Fruit fly (Drosophila melanogaster) whole organism, wandering third instar larva: Measurements from ENCODE around the gene CG15262.
A peak's percentile ranks its signal among the peaks of the same experiment; 100 is the strongest.

Source experiments
- Abd-B ChIP-seq: fragments of >200 bp; optimal IDR thresholded peaks from 2 replicates; lab custom pipeline; 2017; ENCODE audit warnings: missing biosample characterization, missing genetic modification characterization
- CG32264 ChIP-seq: fragments of 200-800 bp; sonication (Bioruptor generic); optimal IDR thresholded peaks from 2 replicates; lab custom pipeline; 2016; ENCODE audit warnings: missing biosample characterization, missing genetic modification characterization
- CG9705 ChIP-seq: fragments of 200-800 bp; sonication (Bioruptor generic); optimal IDR thresholded peaks from 2 replicates; lab custom pipeline; 2018; ENCODE audit warnings: missing biosample characterization, mild to moderate bottlenecking, missing genetic modification characterization
- CrebA ChIP-seq: fragments of 200-800 bp; sonication (Bioruptor generic); optimal IDR thresholded peaks from 2 replicates; lab custom pipeline; 2016; ENCODE audit warnings: missing biosample characterization, mild to moderate bottlenecking, missing genetic modification characterization, borderline replicate concordance
- Dfd ChIP-seq: fragments of >200 bp; optimal IDR thresholded peaks from 2 replicates; lab custom pipeline; 2017; ENCODE audit warnings: missing biosample characterization, missing genetic modification characterization
- GATAd ChIP-seq: sonication (Bioruptor generic); optimal IDR thresholded peaks from 2 replicates; lab custom pipeline; 2016; ENCODE audit warnings: missing biosample characterization, missing genetic modification characterization
- HLH106 ChIP-seq: fragments of 200-800 bp; optimal IDR thresholded peaks from 3 replicates; lab custom pipeline; 2019; ENCODE audit warnings: missing biosample characterization, mild to moderate bottlenecking, missing genetic modification characterization, moderate library complexity
- Hnf4 ChIP-seq: fragments of 200-800 bp; sonication (Bioruptor generic); optimal IDR thresholded peaks from 2 replicates; lab custom pipeline; 2016; ENCODE audit warnings: missing biosample characterization, mild to moderate bottlenecking, missing genetic modification characterization
- Hr78 ChIP-seq: fragments of >200 bp; optimal IDR thresholded peaks from 2 replicates; lab custom pipeline; 2017; ENCODE audit warnings: missing biosample characterization, missing genetic modification characterization
- Hr83 ChIP-seq: fragments of 200-300 bp; sonication (Bioruptor generic); optimal IDR thresholded peaks from 2 replicates; lab custom pipeline; 2016; ENCODE audit warnings: missing biosample characterization, mild to moderate bottlenecking, missing genetic modification characterization, moderate library complexity; ENCODE audit not compliant: poor library complexity, severe bottlenecking
- Jra ChIP-seq: sonication (Bioruptor generic); optimal IDR thresholded peaks from 2 replicates; lab custom pipeline; 2016; ENCODE audit warnings: missing biosample characterization, missing genetic modification characterization
- Mio ChIP-seq: sonication (Bioruptor generic); optimal IDR thresholded peaks from 2 replicates; lab custom pipeline; 2016; ENCODE audit warnings: missing biosample characterization, missing genetic modification characterization
- Myc ChIP-seq: fragments of >200 bp; optimal IDR thresholded peaks from 2 replicates; lab custom pipeline; 2017
- N ChIP-seq: fragments of >200 bp; optimal IDR thresholded peaks from 2 replicates; lab custom pipeline; 2018; ENCODE audit warnings: missing biosample characterization, missing external identifiers, missing genetic modification characterization
- OdsH ChIP-seq: fragments of 200-800 bp; sonication (Bioruptor generic); optimal IDR thresholded peaks from 2 replicates; lab custom pipeline; 2016; ENCODE audit warnings: missing biosample characterization, mild to moderate bottlenecking, missing genetic modification characterization
- Sp1 ChIP-seq: fragments of 200-800 bp; sonication (Bioruptor generic); optimal IDR thresholded peaks from 3 replicates; lab custom pipeline; 2019; ENCODE audit warnings: missing biosample characterization, mild to moderate bottlenecking, missing genetic modification characterization, moderate library complexity
- brk ChIP-seq: fragments of 200-800 bp; sonication (Bioruptor generic); optimal IDR thresholded peaks from 2 replicates; lab custom pipeline; 2016; ENCODE audit warnings: missing biosample characterization, mild to moderate bottlenecking, missing genetic modification characterization
- dl ChIP-seq, 2 experiments: fragments of 175-275, 200-275 bp in 1 of 2; fragments of 200-275 bp in 1 of 2; sonication (Bioruptor generic); optimal IDR thresholded peaks; lab custom pipeline; 2018; ENCODE audit warnings: mild to moderate bottlenecking in 2 of 2, missing biosample characterization in 2 of 2, missing genetic modification characterization in 2 of 2, moderate library complexity in 2 of 2; ENCODE audit not compliant: partially characterized antibody in 2 of 2, insufficient read depth in 1 of 2
- dmrt93B ChIP-seq: fragments of 200-800 bp; sonication (Bioruptor generic); optimal IDR thresholded peaks from 2 replicates; lab custom pipeline; 2018; ENCODE audit warnings: missing biosample characterization, mild to moderate bottlenecking, missing genetic modification characterization
- dsf ChIP-seq: sonication (Bioruptor generic); optimal IDR thresholded peaks from 2 replicates; lab custom pipeline; 2016; ENCODE audit warnings: missing biosample characterization, missing genetic modification characterization, borderline replicate concordance
- ey ChIP-seq: fragments of 200-800 bp; sonication (Bioruptor generic); optimal IDR thresholded peaks from 2 replicates; lab custom pipeline; 2016; ENCODE audit warnings: missing biosample characterization, missing genetic modification characterization
- foxo ChIP-seq, 2 experiments: fragments of 200-800 bp; sonication (Bioruptor generic); optimal IDR thresholded peaks; 2 replicates in 1 of 2; 3 replicates in 1 of 2; lab custom pipeline; 2016 to 2017; ENCODE audit warnings: missing biosample characterization in 2 of 2, missing genetic modification characterization in 2 of 2
- fru ChIP-seq: fragments of 200-800 bp; sonication (Bioruptor generic); optimal IDR thresholded peaks from 3 replicates; lab custom pipeline; 2016; ENCODE audit warnings: missing biosample characterization, mild to moderate bottlenecking, missing genetic modification characterization
- jim ChIP-seq: fragments of 175-275, 200-325 bp; sonication (Bioruptor generic); optimal IDR thresholded peaks from 2 replicates; lab custom pipeline; 2016; ENCODE audit warnings: missing biosample characterization, mild to moderate bottlenecking, missing genetic modification characterization
- lola ChIP-seq: fragments of >200 bp; optimal IDR thresholded peaks from 2 replicates; lab custom pipeline; 2017; ENCODE audit warnings: missing biosample characterization, missing genetic modification characterization
- pan ChIP-seq: fragments of >200 bp; optimal IDR thresholded peaks from 2 replicates; lab custom pipeline; 2017
- psq ChIP-seq: fragments of 200-800 bp; sonication (Bioruptor generic); optimal IDR thresholded peaks from 3 replicates; lab custom pipeline; 2017; ENCODE audit warnings: missing biosample characterization, mild to moderate bottlenecking, missing genetic modification characterization, moderate library complexity
- rgr ChIP-seq: fragments of 200-800 bp; sonication (Bioruptor generic); optimal IDR thresholded peaks from 3 replicates; lab custom pipeline; 2016; ENCODE audit warnings: missing biosample characterization, mild to moderate bottlenecking, missing genetic modification characterization
- sv ChIP-seq: fragments of 200-800 bp; sonication (Bioruptor generic); optimal IDR thresholded peaks from 3 replicates; lab custom pipeline; 2016; ENCODE audit warnings: missing biosample characterization, missing genetic modification characterization
- tai ChIP-seq: sonication (Bioruptor generic); optimal IDR thresholded peaks from 2 replicates; lab custom pipeline; 2016; ENCODE audit warnings: missing biosample characterization, missing genetic modification characterization
- woc ChIP-seq: sonication (Bioruptor generic); optimal IDR thresholded peaks from 2 replicates; lab custom pipeline; 2016; ENCODE audit warnings: missing biosample characterization, mild to moderate bottlenecking, missing genetic modification characterization

The CG15262 gene

DNA sequence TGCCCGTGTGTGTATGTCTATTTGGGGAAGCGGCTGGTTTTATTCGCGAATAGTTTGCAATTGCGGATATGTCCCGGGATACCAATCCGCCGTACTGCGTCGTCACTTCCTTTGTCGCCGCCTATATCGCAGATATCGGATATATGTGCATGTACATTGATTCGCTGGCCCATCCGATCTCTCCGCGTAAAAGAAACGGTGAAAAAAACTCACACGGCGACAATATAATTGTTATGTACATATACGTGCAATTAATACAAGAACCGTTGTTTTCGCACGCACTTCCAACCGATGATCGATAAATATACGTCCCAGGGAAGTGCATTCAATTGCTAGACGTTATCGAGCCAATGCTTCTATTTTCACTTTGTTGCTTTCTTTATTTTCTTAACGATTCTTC lies 26.3 kb upstream of the CG15262 start:
- no peak for TF ChIP-seq OdsH (GFP tag; lab: Kevin White, UChicago)
- TF ChIP-seq Hnf4 (GFP tag; lab: Kevin White, UChicago): no peak
- no peak for TF ChIP-seq pan (lab: Kevin White, UChicago)
- no peak for TF ChIP-seq fru (GFP tag; lab: Kevin White, UChicago)
- no peak for TF ChIP-seq jim (GFP tag; lab: Kevin White, UChicago)
- TF ChIP-seq dsf (GFP tag; lab: Kevin White, UChicago): no peak
- no peak for TF ChIP-seq CrebA
- no peak for TF ChIP-seq brk (GFP tag; lab: Kevin White, UChicago)
- no peak for TF ChIP-seq dl (GFP tag; optimal IDR thresholded peaks at IDR 0.05; lab: Kevin White, UChicago; ENCODE audit: insufficient read depth in 1 of 2, partially characterized antibody in 2 of 2)
- TF ChIP-seq dmrt93B (GFP tag; lab: Kevin White, UChicago): no peak
- no peak for TF ChIP-seq lola (GFP tag; lab: Kevin White, UChicago)
- TF ChIP-seq N (GFP tag; lab: Kevin White, UChicago): no peak
- no peak for TF ChIP-seq Dfd (GFP tag; lab: Kevin White, UChicago)

DNA sequence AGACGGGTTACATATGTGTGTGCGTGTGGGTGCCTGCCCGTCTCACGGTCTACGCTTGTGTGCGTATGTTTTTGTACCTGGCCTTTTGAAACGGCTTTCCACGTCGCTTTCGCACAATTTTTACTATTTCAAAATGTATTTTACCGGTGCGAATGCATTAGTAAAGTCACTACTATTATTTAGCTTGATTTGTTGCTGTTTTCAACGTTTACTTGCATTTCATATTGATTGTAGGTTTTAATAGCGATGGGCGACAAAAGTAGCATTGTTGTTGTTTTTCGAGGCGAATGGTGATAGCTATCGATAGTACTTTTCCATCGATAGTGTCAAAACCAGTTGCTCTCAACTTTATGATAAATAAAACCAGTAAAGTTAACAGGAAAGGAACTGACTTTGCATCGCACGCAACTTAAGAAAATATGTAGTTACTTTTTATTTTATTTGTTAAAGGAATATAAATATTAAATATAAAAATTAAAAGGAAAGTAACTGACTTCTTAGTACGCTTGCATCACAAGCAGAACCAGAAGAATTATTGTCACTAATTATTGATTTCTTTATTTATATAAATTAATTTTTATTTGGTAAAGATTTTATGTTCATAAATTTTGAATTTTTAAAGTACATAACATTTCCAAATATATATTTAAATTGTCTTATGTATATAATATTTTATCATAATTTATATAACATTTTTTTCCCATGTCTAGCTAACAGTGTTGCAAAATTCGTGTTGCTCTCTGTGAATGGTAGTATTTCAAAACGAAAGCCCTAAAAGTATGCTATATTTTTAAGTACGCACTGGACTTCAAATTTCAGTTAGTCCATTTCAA lies 25.6 kb upstream of the CG15262 start, which contains the start of gene Cul3:
Gene Cul3 (minus strand): TSS at position 268 of the 833 bp plus-strand sequence.
- TF ChIP-seq woc (GFP tag; lab: Kevin White, UChicago) (peak; percentile 40), dl (GFP tag; optimal IDR thresholded peaks at IDR 0.05; lab: Kevin White, UChicago; ENCODE audit: insufficient read depth in 1 of 2, partially characterized antibody in 2 of 2) (no peak), GATAd (no peak), Hr83 (GFP tag; lab: Kevin White, UChicago) (no peak), CrebA (no peak), Mio (no peak), foxo (GFP tag; optimal IDR thresholded peaks at IDR 0.05; lab: Kevin White, UChicago) (peak in 1 of 2 experiments; percentile 17), pan (lab: Kevin White, UChicago) (no peak), Dfd (GFP tag; lab: Kevin White, UChicago) (no peak), sv (GFP tag; lab: Kevin White, UChicago) (no peak), CG32264 (no peak), Abd-B (no peak), dsf (GFP tag; lab: Kevin White, UChicago) (no peak), N (GFP tag; lab: Kevin White, UChicago) (no peak), Myc (lab: Kevin White, UChicago) (peak; percentile 42), OdsH (GFP tag; lab: Kevin White, UChicago) (no peak), CG9705 (no peak), Hr78 (GFP tag; lab: Kevin White, UChicago) (no peak), lola (GFP tag; lab: Kevin White, UChicago) (no peak), HLH106 (tag; lab: Kevin White, UChicago) (peak; percentile 30), ey (GFP tag; lab: Kevin White, UChicago) (no peak), brk (GFP tag; lab: Kevin White, UChicago) (peak; percentile 47), Hnf4 (GFP tag; lab: Kevin White, UChicago) (peak; percentile 8), Sp1 (GFP tag; lab: Kevin White, UChicago) (peak; percentile 29), tai (GFP tag; lab: Kevin White, UChicago) (peak; percentile 39)

DNA sequence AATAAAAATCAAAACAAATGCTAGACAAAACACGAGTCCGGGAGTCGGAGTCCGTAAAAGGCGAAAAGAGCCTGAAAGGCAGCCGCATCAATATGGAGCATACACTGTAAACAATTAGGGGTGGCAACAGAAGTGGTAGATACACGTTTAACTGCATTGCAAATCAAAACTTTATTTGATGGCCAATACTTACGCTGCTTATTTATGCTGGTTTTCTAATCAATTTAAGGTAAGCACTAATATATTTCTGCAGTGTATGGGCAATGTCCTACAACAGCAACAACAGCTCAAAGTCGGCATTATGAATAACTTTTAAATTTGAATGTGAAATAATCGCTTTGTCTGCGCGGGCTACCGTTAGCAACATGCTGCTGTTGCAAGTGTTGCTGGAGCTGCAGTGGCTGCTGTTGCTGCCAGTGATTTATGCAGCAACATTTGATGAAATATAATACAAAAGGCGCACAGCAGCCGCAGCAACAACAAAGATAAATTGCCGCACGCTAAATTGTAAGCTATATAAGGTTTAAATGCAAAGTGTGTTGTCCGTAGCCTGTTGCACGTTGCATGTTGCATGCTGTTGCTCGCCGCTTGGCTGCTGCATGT lies 24.0 kb upstream of the CG15262 start:
- TF ChIP-seq Hnf4 (GFP tag; lab: Kevin White, UChicago) (peak; percentile 18), Abd-B (no peak), foxo (GFP tag; optimal IDR thresholded peaks at IDR 0.05; lab: Kevin White, UChicago) (peak in 1 of 2 experiments; percentile 7)

DNA sequence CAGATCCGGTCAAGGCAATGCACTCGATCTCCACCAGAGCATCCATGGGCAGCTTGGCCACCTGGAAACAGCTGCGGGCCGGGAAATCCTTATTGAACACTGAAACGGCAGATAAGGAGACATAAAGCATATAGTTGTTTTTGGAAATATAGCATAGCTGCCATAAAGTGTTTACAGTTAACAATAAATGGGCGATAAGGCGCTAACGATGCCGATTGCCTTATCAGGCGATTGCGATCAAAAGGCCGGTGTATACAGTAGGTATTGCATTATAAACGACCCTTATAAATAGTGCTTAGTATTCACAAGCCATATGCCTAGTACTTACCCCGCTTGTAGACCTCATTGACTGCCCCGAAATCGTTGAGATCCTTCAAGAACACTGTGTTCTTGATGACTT lies 23.3 kb upstream of the CG15262 start:
- TF ChIP-seq brk (GFP tag; lab: Kevin White, UChicago): no peak

DNA sequence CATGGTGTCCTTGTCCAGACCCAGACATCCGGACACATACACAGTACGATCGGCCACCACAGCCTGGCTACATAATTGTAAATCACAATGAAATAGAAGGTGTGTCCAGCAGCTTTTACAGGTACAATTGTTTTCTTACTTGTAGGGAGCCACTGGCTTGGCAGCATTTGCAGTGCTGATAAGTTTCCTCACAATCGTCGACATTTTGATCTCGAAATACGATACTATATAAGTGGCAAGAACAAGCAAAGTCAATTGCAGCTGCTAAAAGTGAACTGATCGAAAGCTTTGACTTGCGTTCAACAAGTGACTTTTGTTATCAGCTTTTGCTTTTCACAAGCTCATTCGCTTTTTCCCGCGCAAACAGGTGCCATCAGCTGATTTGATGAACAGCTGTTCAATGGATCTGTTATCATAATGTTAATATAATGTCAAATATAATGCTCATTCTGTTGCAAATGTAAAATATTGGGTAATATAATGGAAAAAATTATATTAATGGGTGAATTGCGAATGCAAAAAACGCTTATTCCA lies 22.8 kb upstream of the CG15262 start, which contains the start of gene UK114:
Gene UK114 (minus strand): TSS at position 309 of the 534 bp plus-strand sequence.
- peak; percentile 34 for TF ChIP-seq brk (GFP tag; lab: Kevin White, UChicago)
- no peak for TF ChIP-seq Jra (GFP tag; lab: Kevin White, UChicago)
- TF ChIP-seq GATAd: no peak
- no peak for TF ChIP-seq rgr (GFP tag; lab: Kevin White, UChicago)
- TF ChIP-seq psq (GFP tag; lab: Kevin White, UChicago): peak; percentile 39
